Worm (Caenorhabditis elegans) whole organism, late embryonic: Measurements from ENCODE around the gene C09G9.8.

ENCODE experiments used
- C38D4.7 ChIP-seq: fragments of 200-800 bp; sonication (Bioruptor generic); optimal IDR thresholded peaks from 2 replicates; lab custom pipeline; 2018; ENCODE audit warnings: mild to moderate bottlenecking, missing genetic modification characterization, moderate library complexity, missing compliant biosample characterization
- F13H6.1 ChIP-seq: sonication (generic microtip); optimal IDR thresholded peaks from 2 replicates; lab custom pipeline; 2016; ENCODE audit warnings: missing genetic modification characterization, missing compliant biosample characterization
- K02D7.2 ChIP-seq: sonication (generic microtip); optimal IDR thresholded peaks from 2 replicates; lab custom pipeline; 2017; ENCODE audit warnings: mild to moderate bottlenecking, missing genetic modification characterization, missing compliant biosample characterization
- T23F11.4 ChIP-seq: fragments of 200-800 bp; sonication (Bioruptor generic); optimal IDR thresholded peaks from 2 replicates; lab custom pipeline; 2018; ENCODE audit warnings: mild to moderate bottlenecking, missing genetic modification characterization, missing compliant biosample characterization
- Y22D7AL.16 ChIP-seq: sonication (generic microtip); optimal IDR thresholded peaks from 2 replicates; lab custom pipeline; 2016; ENCODE audit warnings: missing genetic modification characterization, missing compliant biosample characterization
- ahr-1 ChIP-seq: sonication (generic microtip); optimal IDR thresholded peaks from 2 replicates; lab custom pipeline; 2016; ENCODE audit warnings: missing genetic modification characterization, missing compliant biosample characterization
- ama-1 ChIP-seq: fragments of 150-350 bp; optimal IDR thresholded peaks from 2 replicates; lab custom pipeline; 2014
- ceh-14 ChIP-seq: sonication (generic microtip); optimal IDR thresholded peaks from 2 replicates; lab custom pipeline; 2016; ENCODE audit warnings: missing genotype, missing genetic modification characterization, missing compliant biosample characterization
- ceh-19 ChIP-seq: fragments of 200-800 bp; sonication (Bioruptor generic); optimal IDR thresholded peaks from 2 replicates; lab custom pipeline; 2018; ENCODE audit warnings: mild to moderate bottlenecking, missing genetic modification characterization, missing compliant biosample characterization
- ceh-2 ChIP-seq: sonication (generic microtip); optimal IDR thresholded peaks from 2 replicates; lab custom pipeline; 2016; ENCODE audit warnings: missing genotype, missing genetic modification characterization, missing compliant biosample characterization
- ceh-22 ChIP-seq: sonication (generic microtip); optimal IDR thresholded peaks from 2 replicates; lab custom pipeline; 2017; ENCODE audit warnings: missing biosample characterization, missing genetic modification characterization
- ceh-24 ChIP-seq: sonication (generic microtip); optimal IDR thresholded peaks from 2 replicates; lab custom pipeline; 2016; ENCODE audit warnings: mild to moderate bottlenecking, missing genetic modification characterization, missing compliant biosample characterization
- ceh-30 ChIP-seq: fragments of 150-350 bp; optimal IDR thresholded peaks from 2 replicates; lab custom pipeline; 2014; ENCODE audit warnings: missing biosample characterization, missing genetic modification characterization
- ceh-34 ChIP-seq: sonication (generic microtip); optimal IDR thresholded peaks from 2 replicates; lab custom pipeline; 2016; ENCODE audit warnings: mild to moderate bottlenecking, missing genetic modification characterization, missing compliant biosample characterization
- ceh-45 ChIP-seq: fragments of 200-800 bp; sonication (Bioruptor generic); IDR thresholded peaks from 2 replicates; pipeline ENCODE4 v1.3.6; 2022; ENCODE audit warnings: missing genetic modification reagents, missing genetic modification characterization, missing compliant biosample characterization
- che-1 ChIP-seq: sonication (generic microtip); optimal IDR thresholded peaks from 2 replicates; lab custom pipeline; 2016; ENCODE audit warnings: mild to moderate bottlenecking, missing genetic modification characterization, missing compliant biosample characterization
- dmd-4 ChIP-seq: sonication (generic microtip); optimal IDR thresholded peaks from 2 replicates; lab custom pipeline; 2016; ENCODE audit warnings: borderline replicate concordance, missing genetic modification characterization, missing compliant biosample characterization
- dve-1 ChIP-seq: sonication (generic microtip); optimal IDR thresholded peaks from 2 replicates; lab custom pipeline; 2017; ENCODE audit warnings: antibody characterized with exemption, mild to moderate bottlenecking, missing genetic modification characterization, missing compliant biosample characterization
- elt-2 ChIP-seq: sonication (generic microtip); optimal IDR thresholded peaks from 2 replicates; lab custom pipeline; 2016; ENCODE audit warnings: missing genetic modification reagents, missing genetic modification characterization, missing compliant biosample characterization
- elt-4 ChIP-seq: sonication (generic microtip); optimal IDR thresholded peaks from 2 replicates; lab custom pipeline; 2016; ENCODE audit warnings: missing genetic modification characterization, missing compliant biosample characterization
- eyg-1 ChIP-seq: sonication (generic microtip); optimal IDR thresholded peaks from 2 replicates; lab custom pipeline; 2016; ENCODE audit warnings: missing genotype, missing genetic modification characterization, missing compliant biosample characterization
- fkh-10 ChIP-seq: fragments of 150-350 bp; optimal IDR thresholded peaks from 2 replicates; lab custom pipeline; 2014; ENCODE audit warnings: missing biosample characterization, missing genetic modification reagents, missing genetic modification characterization
- fkh-6 ChIP-seq: sonication (generic microtip); optimal IDR thresholded peaks from 2 replicates; lab custom pipeline; 2016; ENCODE audit warnings: missing genetic modification characterization, missing compliant biosample characterization
- gmeb-2 ChIP-seq: sonication (generic microtip); optimal IDR thresholded peaks from 2 replicates; lab custom pipeline; 2016; ENCODE audit warnings: missing genetic modification characterization, inconsistent platforms, missing compliant biosample characterization
- hlh-30 ChIP-seq: sonication (generic microtip); optimal IDR thresholded peaks from 2 replicates; lab custom pipeline; 2017; ENCODE audit warnings: antibody characterized with exemption, missing genetic modification characterization, missing compliant biosample characterization; ENCODE audit not compliant: insufficient read depth
- hlh-6 ChIP-seq: sonication (generic microtip); optimal IDR thresholded peaks from 2 replicates; lab custom pipeline; 2016; ENCODE audit warnings: missing genotype, missing genetic modification characterization, missing compliant biosample characterization
- lim-6 ChIP-seq: sonication (generic microtip); optimal IDR thresholded peaks from 2 replicates; lab custom pipeline; 2016; ENCODE audit warnings: missing genetic modification characterization, missing compliant biosample characterization
- lin-11 ChIP-seq: fragments of 200-800 bp; sonication (Bioruptor generic); optimal IDR thresholded peaks from 2 replicates; lab custom pipeline; 2018; ENCODE audit warnings: mild to moderate bottlenecking, missing genetic modification characterization, missing compliant biosample characterization
- mec-3 ChIP-seq: sonication (generic microtip); optimal IDR thresholded peaks from 2 replicates; lab custom pipeline; 2016; ENCODE audit warnings: borderline replicate concordance, missing genetic modification characterization, missing compliant biosample characterization
- nfya-1 ChIP-seq: sonication (generic microtip); optimal IDR thresholded peaks from 2 replicates; lab custom pipeline; 2017; ENCODE audit warnings: missing genetic modification characterization, mild to moderate bottlenecking, missing compliant biosample characterization, antibody characterized with exemption, moderate library complexity
- nhr-232 ChIP-seq: sonication (generic microtip); optimal IDR thresholded peaks from 2 replicates; lab custom pipeline; 2016; ENCODE audit warnings: missing genetic modification characterization, missing compliant biosample characterization
- npax-4 ChIP-seq: sonication (generic microtip); optimal IDR thresholded peaks from 2 replicates; lab custom pipeline; 2016; ENCODE audit warnings: missing genetic modification characterization, missing compliant biosample characterization
- odd-2 ChIP-seq: sonication (generic microtip); optimal IDR thresholded peaks from 2 replicates; lab custom pipeline; 2017; ENCODE audit warnings: antibody characterized with exemption, mild to moderate bottlenecking, missing genetic modification characterization, missing compliant biosample characterization
- pag-3 ChIP-seq: sonication (generic microtip); optimal IDR thresholded peaks from 2 replicates; lab custom pipeline; 2016; ENCODE audit warnings: missing compliant biosample characterization, missing genetic modification characterization, borderline replicate concordance
- pat-9 ChIP-seq: fragments of 200-800 bp; sonication (Bioruptor generic); optimal IDR thresholded peaks from 2 replicates; lab custom pipeline; 2018; ENCODE audit warnings: mild to moderate bottlenecking, missing genetic modification characterization, moderate library complexity, missing compliant biosample characterization
- pax-1 ChIP-seq: fragments of 150-350 bp; optimal IDR thresholded peaks from 2 replicates; lab custom pipeline; 2014; ENCODE audit warnings: missing biosample characterization, missing genetic modification characterization
- pha-2 ChIP-seq: sonication (generic microtip); optimal IDR thresholded peaks from 2 replicates; lab custom pipeline; 2017; ENCODE audit warnings: mild to moderate bottlenecking, missing genetic modification characterization, missing compliant biosample characterization
- pha-4 ChIP-seq: fragments of 150-350 bp; optimal IDR thresholded peaks from 2 replicates; lab custom pipeline; 2018; ENCODE audit warnings: missing biosample characterization, missing genetic modification reagents, missing genetic modification characterization
- pqm-1 ChIP-seq: sonication (generic microtip); optimal IDR thresholded peaks from 2 replicates; lab custom pipeline; 2016; ENCODE audit warnings: missing genetic modification characterization, missing compliant biosample characterization
- pros-1 ChIP-seq: fragments of 150-350 bp; optimal IDR thresholded peaks from 2 replicates; lab custom pipeline; 2014; ENCODE audit warnings: missing biosample characterization, missing genetic modification reagents, missing genetic modification characterization
- rnt-1 ChIP-seq: sonication (generic microtip); optimal IDR thresholded peaks from 2 replicates; lab custom pipeline; 2016; ENCODE audit warnings: missing genetic modification characterization, missing compliant biosample characterization
- sdc-2 ChIP-seq: sonication (generic microtip); optimal IDR thresholded peaks from 2 replicates; lab custom pipeline; 2016; ENCODE audit warnings: missing genotype, missing genetic modification characterization, missing compliant biosample characterization
- sox-4 ChIP-seq: sonication (generic microtip); optimal IDR thresholded peaks from 2 replicates; lab custom pipeline; 2017; ENCODE audit warnings: mild to moderate bottlenecking, missing genetic modification characterization, inconsistent platforms, missing compliant biosample characterization
- syd-9 ChIP-seq: sonication (generic microtip); optimal IDR thresholded peaks from 2 replicates; lab custom pipeline; 2016; ENCODE audit warnings: mild to moderate bottlenecking, missing genetic modification characterization, moderate library complexity, missing compliant biosample characterization
- tbx-2 ChIP-seq: sonication (generic microtip); optimal IDR thresholded peaks from 2 replicates; lab custom pipeline; 2016; ENCODE audit warnings: missing genetic modification characterization, missing compliant biosample characterization
- ttx-3 ChIP-seq: sonication (generic microtip); optimal IDR thresholded peaks from 2 replicates; lab custom pipeline; 2016; ENCODE audit warnings: missing genetic modification reagents, missing genetic modification characterization, missing compliant biosample characterization
- unc-3 ChIP-seq, 2 experiments: fragments of 200-800 bp in 1 of 2; sonication (Bioruptor generic) in 1 of 2; sonication (generic microtip) in 1 of 2; conservative IDR thresholded peaks in 1 of 2; optimal IDR thresholded peaks in 1 of 2; 2 replicates each; pipeline versions ENCODE4 v1.3.6 to Lab custom; 2016 to 2022; ENCODE audit warnings: missing compliant biosample characterization in 2 of 2, missing genetic modification characterization in 2 of 2, missing genetic modification reagents in 1 of 2
- unc-42 ChIP-seq: sonication (generic microtip); optimal IDR thresholded peaks from 2 replicates; lab custom pipeline; 2016; ENCODE audit warnings: missing genotype, missing genetic modification characterization, missing compliant biosample characterization
- unc-86 ChIP-seq: sonication (generic microtip); optimal IDR thresholded peaks from 2 replicates; lab custom pipeline; 2016; ENCODE audit warnings: missing genetic modification characterization, missing compliant biosample characterization
- zip-5 ChIP-seq: sonication (generic microtip); optimal IDR thresholded peaks from 2 replicates; lab custom pipeline; 2016; ENCODE audit warnings: missing genetic modification characterization, missing compliant biosample characterization

C09G9.8 gene

DNA sequence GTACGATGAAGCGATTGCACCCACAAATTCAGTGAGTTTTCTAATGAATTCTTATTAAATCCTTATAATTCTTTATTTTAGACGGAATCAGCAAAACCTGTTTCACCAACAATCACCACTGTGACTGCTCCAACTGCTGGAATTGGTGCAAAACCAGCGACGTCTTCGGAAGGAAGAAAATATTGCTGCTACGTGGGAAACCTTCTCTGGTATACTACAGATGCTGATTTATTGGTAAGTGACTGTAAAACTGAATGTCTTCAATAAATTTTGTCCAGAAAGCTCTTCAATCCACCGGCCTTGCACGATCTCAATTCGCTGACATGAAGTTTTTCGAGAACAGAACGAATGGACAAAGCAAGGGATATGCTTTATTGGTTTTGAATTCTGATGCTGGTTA is 45.2 kb downstream of the C09G9.8 start:
- TF ChIP-seq syd-9 (tag; lab: Kevin White, UChicago) (no peak), nfya-1 (no peak), ceh-30 (tag; lab: Kevin White, UChicago) (no peak), pha-4 (tag; lab: Kevin White, UChicago) (no peak), pha-2 (tag; lab: Kevin White, UChicago) (no peak), pqm-1 (tag; lab: Kevin White, UChicago) (no peak), C38D4.7 (no peak), unc-3 (GFP tag; conservative IDR thresholded peaks at IDR 0.05; lab: Robert Waterston, UW) (no peak), unc-3 (tag; optimal IDR thresholded peaks at IDR 0.05; lab: Kevin White, UChicago) (no peak), ceh-34 (tag; lab: Kevin White, UChicago) (no peak), K02D7.2 (tag; lab: Kevin White, UChicago) (no peak)

DNA sequence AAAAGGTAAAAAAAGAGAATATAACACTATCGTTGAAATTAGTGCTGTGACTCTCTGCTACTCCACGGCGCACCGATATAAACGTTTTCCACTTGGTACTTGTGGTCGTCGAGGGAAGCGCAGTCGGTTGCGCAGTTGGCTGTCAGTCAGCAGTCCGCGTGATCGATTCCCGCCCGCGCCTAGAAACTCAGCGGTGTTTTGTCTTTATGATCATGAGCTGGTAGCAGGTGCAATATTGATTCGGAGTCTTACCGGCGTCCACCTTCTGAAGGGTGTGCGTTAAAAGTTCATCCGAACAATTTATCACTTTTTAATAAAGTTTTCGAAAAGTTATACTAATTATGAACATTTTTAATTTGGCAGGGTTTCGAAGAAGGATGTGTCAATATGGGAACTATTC is 45.8 kb downstream of the C09G9.8 start:
- TF ChIP-seq hlh-30 (tag; lab: Kevin White, UChicago) (peak; percentile 94), zip-5 (tag; lab: Kevin White, UChicago) (peak; percentile 45), ceh-2 (peak; percentile 95), F13H6.1 (peak; percentile 95), ceh-19 (GFP tag; lab: Kevin White, UChicago) (peak; percentile 96), ttx-3 (tag; lab: Kevin White, UChicago) (peak; percentile 94), pag-3 (tag; lab: Kevin White, UChicago) (peak; percentile 91), unc-86 (tag; lab: Kevin White, UChicago) (peak; percentile 97), unc-42 (tag; lab: Kevin White, UChicago) (peak; percentile 33), gmeb-2 (tag; lab: Kevin White, UChicago) (peak; percentile 96), ceh-45 (GFP tag; lab: Robert Waterston, UW) (peak; percentile 96), ceh-22 (tag; lab: Kevin White, UChicago) (no peak), pat-9 (tag; lab: Kevin White, UChicago) (peak; percentile 97), ama-1 (lab: Kevin White, UChicago) (no peak), eyg-1 (tag; lab: Kevin White, UChicago) (peak; percentile 90), elt-4 (tag; lab: Kevin White, UChicago) (no peak), dve-1 (peak; percentile 74), fkh-6 (tag; lab: Kevin White, UChicago) (peak; percentile 90), pha-4 (tag; lab: Kevin White, UChicago) (no peak), elt-2 (tag; lab: Kevin White, UChicago) (peak; percentile 97), pha-2 (tag; lab: Kevin White, UChicago) (peak; percentile 90), sox-4 (peak; percentile 98), hlh-6 (peak; percentile 99), mec-3 (tag; lab: Kevin White, UChicago) (peak; percentile 89), fkh-10 (GFP tag; lab: Kevin White, UChicago) (peak; percentile 40), ahr-1 (tag; lab: Kevin White, UChicago) (peak; percentile 95), dmd-4 (tag; lab: Kevin White, UChicago) (peak; percentile 96), unc-3 (GFP tag; conservative IDR thresholded peaks at IDR 0.05; lab: Robert Waterston, UW) (peak; percentile 88), unc-3 (tag; optimal IDR thresholded peaks at IDR 0.05; lab: Kevin White, UChicago) (peak; percentile 91), Y22D7AL.16 (tag; lab: Kevin White, UChicago) (peak; percentile 89), sdc-2 (tag; lab: Kevin White, UChicago) (peak; percentile 90), lim-6 (tag; lab: Kevin White, UChicago) (peak; percentile 80), T23F11.4 (GFP tag; lab: Kevin White, UChicago) (peak; percentile 97), rnt-1 (tag; lab: Kevin White, UChicago) (peak; percentile 86), pax-1 (no peak), K02D7.2 (tag; lab: Kevin White, UChicago) (peak; percentile 94), lin-11 (tag; lab: Kevin White, UChicago) (peak; percentile 92), ceh-24 (peak; percentile 91), npax-4 (tag; lab: Kevin White, UChicago) (peak; percentile 78), ceh-14 (tag; lab: Kevin White, UChicago) (peak; percentile 93), pros-1 (tag; lab: Kevin White, UChicago) (peak; percentile 29), odd-2 (tag; lab: Kevin White, UChicago) (peak; percentile 62), che-1 (tag; lab: Kevin White, UChicago) (peak; percentile 96), nhr-232 (peak; percentile 94), nfya-1 (peak; percentile 66), tbx-2 (tag; lab: Kevin White, UChicago) (peak; percentile 89)
